Worm (Caenorhabditis elegans) whole organism, L2 larva: ENCODE results near the gene spop-1.

Experiments
- aly-2 ChIP-seq: fragments of 150-350 bp; optimal IDR thresholded peaks from 2 replicates; lab custom pipeline; 2014; ENCODE audit warnings: missing biosample characterization, missing genetic modification characterization
- unc-39 ChIP-seq: fragments of 150-350 bp; optimal IDR thresholded peaks from 2 replicates; lab custom pipeline; 2014; ENCODE audit warnings: missing biosample characterization, missing genetic modification characterization
- ztf-4 ChIP-seq: fragments of 150-350 bp; optimal IDR thresholded peaks from 2 replicates; lab custom pipeline; 2014; ENCODE audit warnings: missing biosample characterization, missing genetic modification characterization

- no peak for TF ChIP-seq ztf-4 (tag; lab: Kevin White, UChicago)
- no peak for TF ChIP-seq unc-39
- no peak for TF ChIP-seq aly-2 (tag; lab: Kevin White, UChicago)
These were observed 3.3 kb downstream of the spop-1 start for ce11 chrIII:10094538-10094937.
